Worm (Caenorhabditis elegans): ENCODE results near the gene samp-1.

samp-1 gene

ce11 chrII:11302591-11302990 lies at the start of gene samp-1:
samp-1 (plus strand) TSS chrII:11302891.
- TF ChIP-seq scrt-1 (GFP tag; IDR thresholded peaks at IDR 0.05) = no peak
- no peak for TF ChIP-seq tbx-37 (GFP tag; conservative IDR thresholded peaks at IDR 0.05)
- TF ChIP-seq B0310.2 (tag; optimal IDR thresholded peaks at IDR 0.05) = no peak
- TF ChIP-seq pes-1 (GFP tag; IDR thresholded peaks at IDR 0.05) = no peak
- no peak for TF ChIP-seq F13C5.2 (tag; optimal IDR thresholded peaks at IDR 0.05)
- no peak for TF ChIP-seq ama-1 (optimal IDR thresholded peaks at IDR 0.05)
- TF ChIP-seq ceh-36 (tag; optimal IDR thresholded peaks at IDR 0.05) = no peak
- TF ChIP-seq aly-1 (tag; optimal IDR thresholded peaks at IDR 0.05) = no peak
- TF ChIP-seq flt-1 (GFP tag; IDR thresholded peaks at IDR 0.05) = no peak
- TF ChIP-seq hmg-4 (GFP tag; optimal IDR thresholded peaks at IDR 0.05) = no peak
- TF ChIP-seq ceh-13 (GFP tag; optimal IDR thresholded peaks at IDR 0.05) = no peak
- no peak for TF ChIP-seq hnd-1 (tag; optimal IDR thresholded peaks at IDR 0.05)
- TF ChIP-seq tra-4 (tag; optimal IDR thresholded peaks at IDR 0.05) = no peak
- TF ChIP-seq hmbx-1 (tag; optimal IDR thresholded peaks at IDR 0.05) = no peak

- TF ChIP-seq ceh-36 (tag; optimal IDR thresholded peaks at IDR 0.05) = no peak
- TF ChIP-seq ets-7 (tag; optimal IDR thresholded peaks at IDR 0.05) = no peak
- TF ChIP-seq tra-4 (tag; optimal IDR thresholded peaks at IDR 0.05) = no peak
These were observed 47.2 kb upstream of the samp-1 start, which contains the start of gene T05B9.2 for ce11 chrII:11255536-11255935. T05B9.2 (plus strand) TSS chrII:11255836.

ce11 chrII:11259766-11260165 lies 42.9 kb upstream of the samp-1 start:
- no peak for TF ChIP-seq hmbx-1 (tag; optimal IDR thresholded peaks at IDR 0.05)

- TF ChIP-seq aly-1 (tag; optimal IDR thresholded peaks at IDR 0.05) = no peak
- no peak for TF ChIP-seq F13C5.2 (tag; optimal IDR thresholded peaks at IDR 0.05)
- no peak for TF ChIP-seq tbx-11 (GFP tag; IDR thresholded peaks at IDR 0.05)
- TF ChIP-seq sea-1 (GFP tag; conservative IDR thresholded peaks at IDR 0.05) = no peak
- TF ChIP-seq B0310.2 (tag; optimal IDR thresholded peaks at IDR 0.05) = no peak
- TF ChIP-seq ama-1 (optimal IDR thresholded peaks at IDR 0.05) = no peak
- no peak for TF ChIP-seq hmg-4 (GFP tag; optimal IDR thresholded peaks at IDR 0.05)
- no peak for TF ChIP-seq flt-1 (GFP tag; IDR thresholded peaks at IDR 0.05)
- TF ChIP-seq hmbx-1 (tag; optimal IDR thresholded peaks at IDR 0.05) = no peak
- no peak for TF ChIP-seq ets-7 (tag; optimal IDR thresholded peaks at IDR 0.05)
- no peak for TF ChIP-seq pes-1 (GFP tag; IDR thresholded peaks at IDR 0.05)
- TF ChIP-seq ceh-13 (GFP tag; optimal IDR thresholded peaks at IDR 0.05) = no peak
- TF ChIP-seq hnd-1 (tag; optimal IDR thresholded peaks at IDR 0.05) = no peak
- TF ChIP-seq tra-4 (tag; optimal IDR thresholded peaks at IDR 0.05) = no peak
- no peak for TF ChIP-seq scrt-1 (GFP tag; IDR thresholded peaks at IDR 0.05)
- TF ChIP-seq ceh-36 (tag; optimal IDR thresholded peaks at IDR 0.05) = no peak
- no peak for TF ChIP-seq tbx-37 (GFP tag; conservative IDR thresholded peaks at IDR 0.05)
These were observed 41.5 kb upstream of the samp-1 start, which contains the start of gene T05B9.1 for ce11 chrII:11261173-11261572. T05B9.1 (minus strand) TSS chrII:11261192.

ce11 chrII:11268822-11269221 lies 33.9 kb upstream of the samp-1 start, which contains the start of gene cut-1:
cut-1 (plus strand) TSS chrII:11269122.
- TF ChIP-seq ama-1 (optimal IDR thresholded peaks at IDR 0.05) (no peak), ets-7 (tag; optimal IDR thresholded peaks at IDR 0.05) (no peak), tbx-37 (GFP tag; conservative IDR thresholded peaks at IDR 0.05) (no peak), pes-1 (GFP tag; IDR thresholded peaks at IDR 0.05) (no peak), ceh-36 (tag; optimal IDR thresholded peaks at IDR 0.05) (no peak)

ce11 chrII:11270829-11271228 lies 31.9 kb upstream of the samp-1 start:
- no peak for TF ChIP-seq tbx-11 (GFP tag; IDR thresholded peaks at IDR 0.05)
- no peak for TF ChIP-seq B0310.2 (tag; optimal IDR thresholded peaks at IDR 0.05)
- TF ChIP-seq ceh-13 (GFP tag; optimal IDR thresholded peaks at IDR 0.05) = no peak
- no peak for TF ChIP-seq hmg-4 (GFP tag; optimal IDR thresholded peaks at IDR 0.05)
- TF ChIP-seq pes-1 (GFP tag; IDR thresholded peaks at IDR 0.05) = no peak
- no peak for TF ChIP-seq ets-7 (tag; optimal IDR thresholded peaks at IDR 0.05)
- TF ChIP-seq aly-1 (tag; optimal IDR thresholded peaks at IDR 0.05) = no peak
- TF ChIP-seq scrt-1 (GFP tag; IDR thresholded peaks at IDR 0.05) = no peak
- TF ChIP-seq ama-1 (optimal IDR thresholded peaks at IDR 0.05) = no peak
- TF ChIP-seq hmbx-1 (tag; optimal IDR thresholded peaks at IDR 0.05) = no peak
- no peak for TF ChIP-seq sea-1 (GFP tag; conservative IDR thresholded peaks at IDR 0.05)
- no peak for TF ChIP-seq ceh-36 (tag; optimal IDR thresholded peaks at IDR 0.05)
- no peak for TF ChIP-seq hnd-1 (tag; optimal IDR thresholded peaks at IDR 0.05)
- TF ChIP-seq flt-1 (GFP tag; IDR thresholded peaks at IDR 0.05) = no peak
- TF ChIP-seq tra-4 (tag; optimal IDR thresholded peaks at IDR 0.05) = no peak
- TF ChIP-seq F13C5.2 (tag; optimal IDR thresholded peaks at IDR 0.05) = no peak
- TF ChIP-seq tbx-37 (GFP tag; conservative IDR thresholded peaks at IDR 0.05) = no peak

- no peak for TF ChIP-seq scrt-1 (GFP tag; IDR thresholded peaks at IDR 0.05)
- no peak for TF ChIP-seq hmbx-1 (tag; optimal IDR thresholded peaks at IDR 0.05)
- no peak for TF ChIP-seq ets-7 (tag; optimal IDR thresholded peaks at IDR 0.05)
- no peak for TF ChIP-seq hmg-4 (GFP tag; optimal IDR thresholded peaks at IDR 0.05)
- no peak for TF ChIP-seq ceh-36 (tag; optimal IDR thresholded peaks at IDR 0.05)
- no peak for TF ChIP-seq flt-1 (GFP tag; IDR thresholded peaks at IDR 0.05)
- no peak for TF ChIP-seq hnd-1 (tag; optimal IDR thresholded peaks at IDR 0.05)
- no peak for TF ChIP-seq pes-1 (GFP tag; IDR thresholded peaks at IDR 0.05)
- no peak for TF ChIP-seq ama-1 (optimal IDR thresholded peaks at IDR 0.05)
- no peak for TF ChIP-seq sea-1 (GFP tag; conservative IDR thresholded peaks at IDR 0.05)
- TF ChIP-seq tbx-11 (GFP tag; IDR thresholded peaks at IDR 0.05) = no peak
- no peak for TF ChIP-seq tbx-37 (GFP tag; conservative IDR thresholded peaks at IDR 0.05)
- TF ChIP-seq B0310.2 (tag; optimal IDR thresholded peaks at IDR 0.05) = no peak
These were observed 27.8 kb upstream of the samp-1 start for ce11 chrII:11274876-11275275.

- TF ChIP-seq B0310.2 (tag; optimal IDR thresholded peaks at IDR 0.05) (no peak), hmg-4 (GFP tag; optimal IDR thresholded peaks at IDR 0.05) (no peak), F13C5.2 (tag; optimal IDR thresholded peaks at IDR 0.05) (no peak), flt-1 (GFP tag; IDR thresholded peaks at IDR 0.05) (no peak), ama-1 (optimal IDR thresholded peaks at IDR 0.05) (no peak), scrt-1 (GFP tag; IDR thresholded peaks at IDR 0.05) (no peak), ceh-36 (tag; optimal IDR thresholded peaks at IDR 0.05) (no peak), hmbx-1 (tag; optimal IDR thresholded peaks at IDR 0.05) (no peak), tbx-11 (GFP tag; IDR thresholded peaks at IDR 0.05) (no peak), sea-1 (GFP tag; conservative IDR thresholded peaks at IDR 0.05) (no peak), pes-1 (GFP tag; IDR thresholded peaks at IDR 0.05) (no peak), hnd-1 (tag; optimal IDR thresholded peaks at IDR 0.05) (no peak), tbx-37 (GFP tag; conservative IDR thresholded peaks at IDR 0.05) (no peak)
These were observed 27.2 kb upstream of the samp-1 start for ce11 chrII:11275484-11275883.
